Worm (Caenorhabditis elegans) whole organism, L1 larva: ENCODE results near the gene srw-83.
"Not testable (repeated sequence)": the region's sequence is repeated elsewhere in the genome, so short reads cannot be mapped to it uniquely, and the experiment has no call there.

ENCODE experiments used
- alr-1 ChIP-seq: fragments of 200-800 bp; sonication (Bioruptor generic); optimal IDR thresholded peaks from 2 replicates; lab custom pipeline; 2018; ENCODE audit warnings: borderline replicate concordance, mild to moderate bottlenecking, missing genetic modification characterization, missing compliant biosample characterization
- ces-1 ChIP-seq: fragments of 150-350 bp; optimal IDR thresholded peaks from 2 replicates; lab custom pipeline; 2014; ENCODE audit warnings: missing biosample characterization, missing genetic modification reagents, missing genetic modification characterization
- fos-1 ChIP-seq: fragments of 150-350 bp; optimal IDR thresholded peaks from 2 replicates; lab custom pipeline; 2014; ENCODE audit warnings: missing biosample characterization, missing genetic modification characterization
- lin-13 ChIP-seq: fragments of 150-350 bp; optimal IDR thresholded peaks from 2 replicates; lab custom pipeline; 2014; ENCODE audit warnings: missing biosample characterization, missing genetic modification reagents, missing genetic modification characterization
- nhr-12 ChIP-seq: sonication (generic microtip); optimal IDR thresholded peaks from 2 replicates; lab custom pipeline; 2017; ENCODE audit warnings: missing biosample characterization, missing genetic modification characterization
- pag-3 ChIP-seq: sonication (generic microtip); optimal IDR thresholded peaks from 2 replicates; lab custom pipeline; 2017; ENCODE audit warnings: missing genetic modification characterization, mild to moderate bottlenecking, missing compliant biosample characterization, antibody characterized with exemption, borderline replicate concordance; ENCODE audit not compliant: insufficient read depth
- rnt-1 ChIP-seq: sonication (generic microtip); optimal IDR thresholded peaks from 2 replicates; lab custom pipeline; 2016; ENCODE audit warnings: mild to moderate bottlenecking, missing genetic modification characterization, moderate library complexity, missing compliant biosample characterization
- unc-62 ChIP-seq: fragments of 150-350 bp; optimal IDR thresholded peaks from 2 replicates; lab custom pipeline; 2014; ENCODE audit warnings: missing biosample characterization, missing genetic modification reagents, missing genetic modification characterization
- unc-86 ChIP-seq: sonication (generic microtip); optimal IDR thresholded peaks from 2 replicates; lab custom pipeline; 2016; ENCODE audit warnings: missing genetic modification characterization, missing compliant biosample characterization

- not testable (repeated sequence) for TF ChIP-seq fos-1 (tag; lab: Kevin White, UChicago); alr-1 (tag; lab: Kevin White, UChicago); rnt-1 (tag; lab: Kevin White, UChicago); pag-3; ces-1 (GFP tag; lab: Kevin White, UChicago); unc-86; lin-13 (GFP tag; lab: Kevin White, UChicago); unc-62 (GFP tag; lab: Kevin White, UChicago); nhr-12 (tag; lab: Kevin White, UChicago)
These were observed 13.1 kb downstream of the srw-83 start, which contains the start of gene ZK262.9 for ce11 chrV:18439469-18439868.
